Fruit fly (Drosophila melanogaster) whole organism, embryonic: ENCODE results near the gene Mnn1.

Source experiments
- Abd-B ChIP-seq: fragments of 200-800 bp; sonication (Bioruptor generic); optimal IDR thresholded peaks from 2 replicates; lab custom pipeline; 2018; ENCODE audit warnings: missing biosample characterization, mild to moderate bottlenecking, missing genetic modification characterization, moderate library complexity
- C15 ChIP-seq: fragments of 200-800 bp; sonication (Bioruptor generic); IDR thresholded peaks from 3 replicates; pipeline ENCODE4 v1.3.6; 2022; ENCODE audit warnings: missing biosample characterization, missing genetic modification characterization
- CG10565 ChIP-seq: fragments of 200-800 bp; sonication (Bioruptor generic); optimal IDR thresholded peaks from 3 replicates; lab custom pipeline; 2016; ENCODE audit warnings: missing biosample characterization, mild to moderate bottlenecking, missing genetic modification characterization
- CG11247 ChIP-seq: fragments of 200-800 bp; sonication (Bioruptor generic); IDR thresholded peaks from 2 replicates; pipeline ENCODE4 v1.3.6; 2022; ENCODE audit warnings: missing biosample characterization, missing genetic modification characterization
- CG11456 ChIP-seq: fragments of 200-800 bp; sonication (Bioruptor generic); IDR thresholded peaks from 3 replicates; pipeline ENCODE4 v1.3.6; 2022; ENCODE audit warnings: missing biosample characterization, missing genetic modification characterization
- CG12391 ChIP-seq: fragments of 200-800 bp; sonication (Bioruptor generic); optimal IDR thresholded peaks from 3 replicates; lab custom pipeline; 2018; ENCODE audit warnings: missing biosample characterization, mild to moderate bottlenecking, missing genetic modification characterization, moderate library complexity
- CG13894 ChIP-seq: fragments of 200-800 bp; sonication (Bioruptor generic); optimal IDR thresholded peaks from 3 replicates; lab custom pipeline; 2018; ENCODE audit warnings: missing biosample characterization, mild to moderate bottlenecking, missing genetic modification characterization, moderate library complexity
- CG14441 ChIP-seq: fragments of 200-800 bp; sonication (Bioruptor generic); IDR thresholded peaks from 2 replicates; pipeline ENCODE4 v1.3.6; 2022; ENCODE audit warnings: missing biosample characterization, missing genetic modification characterization
- CG1647 ChIP-seq: fragments of 200-800 bp; sonication (Bioruptor generic); optimal IDR thresholded peaks from 3 replicates; lab custom pipeline; 2016; ENCODE audit warnings: missing biosample characterization, missing genetic modification characterization
- CG17186 ChIP-seq: fragments of 200-800 bp; sonication (Bioruptor generic); optimal IDR thresholded peaks from 3 replicates; lab custom pipeline; 2017; ENCODE audit warnings: missing biosample characterization, missing genetic modification reagents, missing genetic modification characterization
- CG17912 ChIP-seq: fragments of 200-800 bp; sonication (Bioruptor generic); optimal IDR thresholded peaks from 2 replicates; lab custom pipeline; 2018; ENCODE audit warnings: missing biosample characterization, mild to moderate bottlenecking, missing genetic modification characterization
- CG2199 ChIP-seq: fragments of 200-800 bp; sonication (Bioruptor generic); IDR thresholded peaks from 3 replicates; pipeline ENCODE4 v1.3.6; 2022; ENCODE audit warnings: missing biosample characterization, missing genetic modification characterization
- CG30020 ChIP-seq: fragments of 200-800 bp; optimal IDR thresholded peaks from 2 replicates; lab custom pipeline; 2019; ENCODE audit warnings: missing biosample characterization, mild to moderate bottlenecking, missing genetic modification characterization, moderate library complexity
- CG30403 ChIP-seq: fragments of 200-800 bp; sonication (Bioruptor generic); optimal IDR thresholded peaks from 3 replicates; lab custom pipeline; 2016; ENCODE audit warnings: missing biosample characterization, missing genetic modification characterization
- CG32772 ChIP-seq: fragments of 200-800 bp; sonication (Bioruptor generic); IDR thresholded peaks from 2 replicates; pipeline ENCODE4 v1.3.6; 2022; ENCODE audit warnings: missing biosample characterization, missing genetic modification characterization
- CG42726 ChIP-seq: fragments of 200-800 bp; sonication (Bioruptor generic); IDR thresholded peaks from 2 replicates; pipeline ENCODE4 v1.3.6; 2022; ENCODE audit warnings: missing biosample characterization, missing genetic modification characterization; ENCODE audit not compliant: partially characterized antibody
- CG4617 ChIP-seq: fragments of 200-800 bp; sonication (Bioruptor generic); optimal IDR thresholded peaks from 3 replicates; lab custom pipeline; 2016; ENCODE audit warnings: missing biosample characterization, missing genetic modification characterization, borderline replicate concordance
- CG5245 ChIP-seq: fragments of 200-800 bp; sonication (Bioruptor generic); optimal IDR thresholded peaks from 3 replicates; lab custom pipeline; 2016; ENCODE audit warnings: missing biosample characterization, missing genetic modification characterization
- CG6254 ChIP-seq: fragments of 200-800 bp; sonication (Bioruptor generic); optimal IDR thresholded peaks from 3 replicates; lab custom pipeline; 2017; ENCODE audit warnings: mild to moderate bottlenecking, missing biosample characterization, missing genetic modification reagents, missing genetic modification characterization
- CG6683 ChIP-seq: fragments of 200-800 bp; sonication (Bioruptor generic); optimal IDR thresholded peaks from 2 replicates; lab custom pipeline; 2017; ENCODE audit warnings: missing biosample characterization, mild to moderate bottlenecking, missing genetic modification characterization, missing genetic modification reagents
- CG7556 ChIP-seq: fragments of 200-800 bp; sonication (Bioruptor generic); optimal IDR thresholded peaks from 2 replicates; lab custom pipeline; 2017; ENCODE audit warnings: missing biosample characterization, mild to moderate bottlenecking, missing genetic modification characterization
- CG7928 ChIP-seq: fragments of 200-800 bp; sonication (Bioruptor generic); optimal IDR thresholded peaks from 2 replicates; lab custom pipeline; 2017; ENCODE audit warnings: missing biosample characterization, mild to moderate bottlenecking, missing genetic modification characterization
- CG8089 ChIP-seq: fragments of 200-800 bp; sonication (Bioruptor generic); optimal IDR thresholded peaks from 3 replicates; lab custom pipeline; 2016; ENCODE audit warnings: missing biosample characterization, missing genetic modification characterization
- CG9215 ChIP-seq: fragments of 200-800 bp; sonication (Bioruptor generic); IDR thresholded peaks from 2 replicates; pipeline ENCODE4 v1.3.6; 2022; ENCODE audit warnings: missing biosample characterization, missing genetic modification characterization
- CG9609 ChIP-seq: fragments of 200-800 bp; sonication (Bioruptor generic); optimal IDR thresholded peaks from 3 replicates; lab custom pipeline; 2016; ENCODE audit warnings: missing biosample characterization, missing genetic modification characterization
- Camta ChIP-seq: fragments of 200-800 bp; sonication (Bioruptor generic); optimal IDR thresholded peaks from 2 replicates; lab custom pipeline; 2016; ENCODE audit warnings: missing biosample characterization, missing genetic modification characterization
- D19A ChIP-seq: fragments of 200-800 bp; optimal IDR thresholded peaks from 3 replicates; lab custom pipeline; 2019; ENCODE audit warnings: missing biosample characterization, mild to moderate bottlenecking, missing genetic modification characterization, moderate library complexity
- Dip3 ChIP-seq: fragments of 200-800 bp; sonication (Bioruptor generic); optimal IDR thresholded peaks from 3 replicates; lab custom pipeline; 2016; ENCODE audit warnings: missing biosample characterization, missing genetic modification characterization
- Dll ChIP-seq: fragments of 200-800 bp; sonication (Bioruptor generic); IDR thresholded peaks from 4 replicates; pipeline ENCODE4 v1.3.6; 2022; ENCODE audit warnings: missing biosample characterization, missing genetic modification characterization; ENCODE audit not compliant: partially characterized antibody
- Meics ChIP-seq: fragments of 200-800 bp; sonication (Bioruptor generic); optimal IDR thresholded peaks from 2 replicates; lab custom pipeline; 2017; ENCODE audit warnings: missing biosample characterization, mild to moderate bottlenecking, missing genetic modification characterization
- Myb ChIP-seq: fragments of 200-800 bp; sonication (Bioruptor generic); optimal IDR thresholded peaks from 2 replicates; lab custom pipeline; 2016; ENCODE audit warnings: missing biosample characterization, missing genetic modification characterization
- NC2β ChIP-seq: fragments of 200-800 bp; sonication (Bioruptor generic); optimal IDR thresholded peaks from 2 replicates; lab custom pipeline; 2016; ENCODE audit warnings: missing biosample characterization, missing genetic modification characterization
- Oaz ChIP-seq: fragments of 200-800 bp; sonication (Bioruptor generic); IDR thresholded peaks from 2 replicates; pipeline ENCODE4 v1.3.6; 2022; ENCODE audit warnings: missing biosample characterization, missing genetic modification characterization
- Optix ChIP-seq: fragments of 200-800 bp; sonication (Bioruptor generic); IDR thresholded peaks from 3 replicates; pipeline ENCODE4 v1.3.6; 2022; ENCODE audit warnings: missing biosample characterization, missing genetic modification characterization
- Sry-δ ChIP-seq: fragments of 200-800 bp; sonication (Bioruptor generic); optimal IDR thresholded peaks from 2 replicates; lab custom pipeline; 2016; ENCODE audit warnings: missing biosample characterization, missing genetic modification characterization
- Xbp1 ChIP-seq: fragments of 200-800 bp; sonication (Bioruptor generic); optimal IDR thresholded peaks from 3 replicates; lab custom pipeline; 2016; ENCODE audit warnings: missing biosample characterization, mild to moderate bottlenecking, missing genetic modification characterization
- Xrp1 ChIP-seq: fragments of 200-800 bp; sonication (Bioruptor generic); IDR thresholded peaks from 2 replicates; pipeline ENCODE4 v1.3.6; 2022; ENCODE audit warnings: missing biosample characterization, missing genetic modification characterization
- YL-1 ChIP-seq: fragments of 200-800 bp; sonication (Bioruptor generic); optimal IDR thresholded peaks from 3 replicates; lab custom pipeline; 2017; ENCODE audit warnings: missing biosample characterization, mild to moderate bottlenecking, missing genetic modification characterization
- ac ChIP-seq: fragments of 200-800 bp; sonication (Bioruptor generic); optimal IDR thresholded peaks from 3 replicates; lab custom pipeline; 2017; ENCODE audit warnings: missing biosample characterization, mild to moderate bottlenecking, missing genetic modification characterization
- az2 ChIP-seq: fragments of 200-800 bp; sonication (Bioruptor generic); optimal IDR thresholded peaks from 3 replicates; lab custom pipeline; 2016; ENCODE audit warnings: missing biosample characterization, missing genetic modification characterization
- br ChIP-seq: fragments of >200 bp; optimal IDR thresholded peaks from 2 replicates; lab custom pipeline; 2017
- da ChIP-seq: fragments of 200-800 bp; sonication (Bioruptor generic); optimal IDR thresholded peaks from 2 replicates; lab custom pipeline; 2016; ENCODE audit warnings: missing biosample characterization, missing genetic modification characterization
- dimm ChIP-seq: fragments of 200-800 bp; sonication (Bioruptor generic); IDR thresholded peaks from 2 replicates; pipeline ENCODE4 v1.3.6; 2022; ENCODE audit warnings: missing biosample characterization, missing genetic modification characterization
- emc ChIP-seq: fragments of 200-800 bp; sonication (Bioruptor generic); optimal IDR thresholded peaks from 2 replicates; lab custom pipeline; 2016; ENCODE audit warnings: missing biosample characterization, missing genetic modification characterization
- fd64A ChIP-seq: fragments of 200-800 bp; sonication (Bioruptor generic); optimal IDR thresholded peaks from 3 replicates; lab custom pipeline; 2018; ENCODE audit warnings: missing biosample characterization, mild to moderate bottlenecking, missing genetic modification characterization
- lmd ChIP-seq: fragments of 200-800 bp; sonication (Bioruptor generic); IDR thresholded peaks from 2 replicates; pipeline ENCODE4 v1.3.6; 2022; ENCODE audit warnings: missing biosample characterization, missing genetic modification characterization
- peb ChIP-seq: fragments of 200-800 bp; sonication (Bioruptor generic); IDR thresholded peaks from 2 replicates; pipeline ENCODE4 v1.3.6; 2022; ENCODE audit warnings: missing biosample characterization, missing genetic modification characterization
- tll ChIP-seq, 2 experiments: fragments of 200-800 bp in 1 of 2; fragments of >200 bp in 1 of 2; sonication (Bioruptor generic) in 1 of 2; optimal IDR thresholded peaks; 2 replicates each; lab custom pipeline; 2017 to 2019; ENCODE audit warnings: missing biosample characterization in 2 of 2, missing genetic modification characterization in 2 of 2, mild to moderate bottlenecking in 1 of 2, moderate library complexity in 1 of 2
- tna ChIP-seq: fragments of 200-800 bp; sonication (Bioruptor generic); IDR thresholded peaks from 2 replicates; pipeline ENCODE4 v1.3.6; 2022; ENCODE audit warnings: missing biosample characterization, missing genetic modification characterization; ENCODE audit not compliant: partially characterized antibody
- z ChIP-seq: fragments of 200-800 bp; sonication (Bioruptor generic); IDR thresholded peaks from 3 replicates; pipeline ENCODE4 v1.3.6; 2022; ENCODE audit warnings: missing biosample characterization, missing genetic modification characterization

Gene Mnn1

DNA sequence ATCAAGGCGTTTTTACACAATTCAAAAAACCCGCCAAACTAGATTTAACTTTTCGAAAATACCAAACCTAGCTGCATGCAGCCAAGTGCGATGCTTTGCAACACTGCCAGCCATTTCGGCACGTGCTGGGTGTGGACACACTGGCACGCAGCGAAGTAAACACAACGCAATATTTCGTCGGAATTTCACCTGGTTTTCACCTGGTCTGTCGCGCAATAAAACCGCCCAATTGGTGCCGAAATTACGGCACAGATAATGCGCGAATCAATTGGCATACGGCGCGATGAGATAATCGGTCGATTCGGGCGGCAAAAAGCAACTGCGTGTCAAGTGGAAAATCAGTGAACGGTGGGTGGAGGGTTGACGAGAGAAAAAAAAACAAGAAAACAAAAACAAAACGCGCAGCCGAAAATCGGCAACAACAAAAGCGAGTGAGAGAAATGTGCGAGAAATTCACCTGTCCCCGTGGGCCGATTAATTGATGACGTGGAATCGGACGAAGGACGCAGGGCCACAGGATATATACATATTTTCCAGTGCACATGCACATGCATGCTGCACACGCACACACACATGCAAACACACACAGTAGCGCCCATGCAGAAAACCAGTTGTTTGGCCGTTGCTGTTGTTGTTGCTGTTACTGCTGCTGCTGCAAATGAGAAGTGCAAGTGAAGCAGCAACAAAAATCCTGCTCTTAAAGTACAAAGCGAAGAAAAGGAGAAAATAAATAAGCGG, at the start of gene Mnn1 (continued):
- TF ChIP-seq CG10565 (no peak), CG12391 (peak; percentile 21), Xrp1 (peak; percentile 26; the same call in 1 of the 2 replicates), Oaz (GFP tag; lab: Robert Waterston, UW) (no peak), z (no peak), CG4617 (GFP tag; lab: Kevin White, UChicago) (peak; percentile 73), NC2β (peak; percentile 30), YL-1 (GFP tag; lab: Kevin White, UChicago) (peak; percentile 99), peb (GFP tag; lab: Robert Waterston, UW) (no peak), CG11456 (0 out of 3 replicates have a peak, but pooled peaks have one; percentile 41), Abd-B (GFP tag; lab: Kevin White, UChicago) (no peak), CG7928 (no peak), Meics (GFP tag; lab: Kevin White, UChicago) (peak; percentile 93), Dll (GFP tag; lab: Robert Waterston, UW) (peak; percentile 56; the same call in 3 of the 4 replicates), CG11247 (GFP tag; lab: Robert Waterston, UW) (0 out of 2 replicates have a peak, but pooled peaks have one; percentile 5), tna (GFP tag; lab: Robert Waterston, UW) (peak; percentile 26; the same call in 1 of the 2 replicates), da (GFP tag; lab: Kevin White, UChicago) (peak; percentile 59), emc (GFP tag; lab: Kevin White, UChicago) (peak; percentile 22), fd64A (GFP tag; lab: Kevin White, UChicago) (no peak), CG14441 (GFP tag; lab: Robert Waterston, UW) (no peak), Dip3 (peak; percentile 40), dimm (GFP tag; lab: Robert Waterston, UW) (no peak), Myb (peak; percentile 69), CG30403 (GFP tag; lab: Kevin White, UChicago) (peak; percentile 38), CG30020 (tag; lab: Kevin White, UChicago) (no peak), CG42726 (GFP tag; lab: Robert Waterston, UW) (peak; percentile 75), CG17186 (GFP tag; lab: Kevin White, UChicago) (peak; percentile 66), lmd (GFP tag; lab: Robert Waterston, UW) (no peak; the same call in 1 of the 2 replicates), Camta (peak; percentile 4), CG6254 (peak; percentile 44), Sry-δ (GFP tag; lab: Kevin White, UChicago) (peak; percentile 54), Xbp1 (GFP tag; lab: Kevin White, UChicago) (peak; percentile 50), CG7556 (GFP tag; lab: Kevin White, UChicago) (peak; percentile 21), br (lab: Kevin White, UChicago) (no peak), ac (GFP tag; lab: Kevin White, UChicago) (peak; percentile 34), Optix (GFP tag; lab: Robert Waterston, UW) (no peak), CG6683 (GFP tag; lab: Kevin White, UChicago) (no peak), CG2199 (peak; percentile 26; the same call in 1 of the 3 replicates), CG5245 (GFP tag; lab: Kevin White, UChicago) (peak; percentile 19), CG9215 (GFP tag; lab: Robert Waterston, UW) (no peak), tll (GFP tag; optimal IDR thresholded peaks at IDR 0.05; lab: Kevin White, UChicago) (peak in 1 of 2 experiments; percentile 49), az2 (GFP tag; lab: Kevin White, UChicago) (peak; percentile 31), D19A (tag; lab: Kevin White, UChicago) (no peak), CG17912 (GFP tag; lab: Kevin White, UChicago) (peak; percentile 34), CG9609 (GFP tag; lab: Kevin White, UChicago) (peak; percentile 34), CG8089 (GFP tag; lab: Kevin White, UChicago) (peak; percentile 10), C15 (GFP tag; lab: Robert Waterston, UW) (no peak), CG32772 (GFP tag; lab: Robert Waterston, UW) (peak; percentile 56; the same call in 1 of the 2 replicates), CG1647 (GFP tag; lab: Kevin White, UChicago) (peak; percentile 29), CG13894 (no peak)
